Worm (Caenorhabditis elegans): ENCODE results near the gene T11F9.1.

- TF ChIP-seq unc-62 (GFP tag; optimal IDR thresholded peaks at IDR 0.05) (no peak), mdl-1 (tag; optimal IDR thresholded peaks at IDR 0.05) (no peak), nhr-23 (tag; optimal IDR thresholded peaks at IDR 0.05) (no peak), ztf-11 (tag; optimal IDR thresholded peaks at IDR 0.05) (no peak)
Measured at ce11 chrV:11449404-11449803, 10.0 kb upstream of the T11F9.1 start.
